Worm (Caenorhabditis elegans): ENCODE data around the gene B0457.2.

DNA sequence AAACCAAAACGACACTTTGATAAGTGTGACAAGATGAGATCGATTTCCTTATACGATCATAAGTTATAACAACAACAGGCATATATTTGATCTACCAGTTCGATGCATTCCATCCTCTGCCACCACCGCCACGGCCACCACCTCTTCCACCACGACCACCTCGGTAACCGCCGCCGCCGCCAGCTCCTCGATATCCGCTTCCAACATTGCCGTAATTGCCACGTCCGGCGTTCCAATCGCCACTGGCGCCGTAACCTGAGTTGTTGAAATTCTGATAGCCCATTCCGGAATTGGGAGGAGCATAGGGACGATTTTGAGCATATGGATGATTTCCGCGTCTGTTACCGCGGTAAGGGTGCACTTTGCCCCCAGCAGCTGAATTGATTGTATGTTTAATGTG lies 47.8 kb downstream of the B0457.2 start:
- no peak for TF ChIP-seq pes-1 (GFP tag; IDR thresholded peaks at IDR 0.05)
- TF ChIP-seq flt-1 (GFP tag; IDR thresholded peaks at IDR 0.05): no peak
- TF ChIP-seq hnd-1 (tag; optimal IDR thresholded peaks at IDR 0.05): no peak
- TF ChIP-seq hmbx-1 (tag; optimal IDR thresholded peaks at IDR 0.05): no peak
- no peak for TF ChIP-seq ama-1 (optimal IDR thresholded peaks at IDR 0.05)
- no peak for TF ChIP-seq tbx-11 (GFP tag; IDR thresholded peaks at IDR 0.05)
- TF ChIP-seq sea-1 (GFP tag; conservative IDR thresholded peaks at IDR 0.05): no peak
- TF ChIP-seq ceh-36 (tag; optimal IDR thresholded peaks at IDR 0.05): no peak
- TF ChIP-seq tra-4 (tag; optimal IDR thresholded peaks at IDR 0.05): no peak

All from whole organism, early embryonic.